Worm (Caenorhabditis elegans): ENCODE results near the gene F36H1.11.

- no peak for TF ChIP-seq ama-1 (optimal IDR thresholded peaks at IDR 0.05)
- no peak for TF ChIP-seq ama-1 (GFP tag; optimal IDR thresholded peaks at IDR 0.05)
- no peak for TF ChIP-seq hrde-1 (tag; optimal IDR thresholded peaks at IDR 0.05; ENCODE audit: borderline replicate concordance)
- no peak for TF ChIP-seq F33H1.4 (GFP tag; IDR thresholded peaks at IDR 0.05)
- TF ChIP-seq C17E4.6 (GFP tag; IDR thresholded peaks at IDR 0.05): no peak
- TF ChIP-seq pha-4 (tag; optimal IDR thresholded peaks at IDR 0.05): no peak
- TF ChIP-seq F55B11.4 (tag; optimal IDR thresholded peaks at IDR 0.05; ENCODE audit: borderline replicate concordance, insufficient read depth): no peak
- no peak for TF ChIP-seq nhr-90 (tag; optimal IDR thresholded peaks at IDR 0.05)
- TF ChIP-seq Y53G8AR.9 (GFP tag; conservative IDR thresholded peaks at IDR 0.05): no peak
- TF ChIP-seq F49E8.2 (tag; optimal IDR thresholded peaks at IDR 0.05; ENCODE audit: insufficient read depth): no peak
- no peak for TF ChIP-seq bed-1 (GFP tag; IDR thresholded peaks at IDR 0.05)
- TF ChIP-seq zim-3 (tag; optimal IDR thresholded peaks at IDR 0.05): no peak
These were observed 29.5 kb downstream of the F36H1.11 start, which contains the start of gene Y5F2A.4 for ce11 chrIV:11078482-11078881.

Data from whole organism, young adult.